Worm (Caenorhabditis elegans) whole organism, early embryonic: Measurements from ENCODE around the gene B0222.15.

Experiments
- B0310.2 ChIP-seq: sonication (generic microtip); optimal IDR thresholded peaks from 2 replicates; lab custom pipeline; 2016; ENCODE audit warnings: mild to moderate bottlenecking, missing genetic modification characterization, missing compliant biosample characterization
- F13C5.2 ChIP-seq: sonication (generic microtip); optimal IDR thresholded peaks from 2 replicates; lab custom pipeline; 2017; ENCODE audit warnings: mild to moderate bottlenecking, missing genetic modification characterization, inconsistent platforms, missing compliant biosample characterization
- ama-1 ChIP-seq: fragments of 150-350 bp; optimal IDR thresholded peaks from 2 replicates; lab custom pipeline; 2014
- ceh-36 ChIP-seq: sonication (generic microtip); optimal IDR thresholded peaks from 2 replicates; lab custom pipeline; 2016; ENCODE audit warnings: missing genetic modification characterization, inconsistent platforms, missing compliant biosample characterization
- flt-1 ChIP-seq: fragments of 200-800 bp; sonication (Bioruptor generic); IDR thresholded peaks from 2 replicates; pipeline ENCODE4 v1.3.6; 2022; ENCODE audit warnings: missing genetic modification characterization, missing compliant biosample characterization
- sea-1 ChIP-seq: fragments of 200-800 bp; sonication (Bioruptor generic); conservative IDR thresholded peaks from 2 replicates; pipeline ENCODE4 v1.3.6; 2022; ENCODE audit warnings: missing genetic modification characterization, missing compliant biosample characterization

DNA sequence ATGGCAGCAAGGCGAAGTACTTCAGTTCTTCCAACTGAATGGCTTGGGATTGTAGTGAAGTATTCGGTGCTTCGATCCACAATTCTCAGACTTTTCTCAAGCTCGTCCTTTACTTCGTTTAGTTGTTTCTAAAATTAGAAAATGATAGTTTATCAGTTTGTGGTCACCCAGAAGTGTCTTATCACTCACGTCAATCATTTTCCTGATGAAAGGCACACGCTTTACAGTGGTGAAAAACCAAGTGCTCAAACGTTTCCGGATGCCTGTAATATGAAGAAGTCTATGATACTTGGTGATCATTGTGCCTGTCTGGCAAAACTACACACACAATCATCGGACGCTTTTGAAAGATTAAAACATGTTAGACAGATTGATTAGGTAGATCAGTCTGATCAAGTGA, 10.4 kb downstream of the B0222.15 start:
- TF ChIP-seq sea-1 (no peak), ama-1 (lab: Kevin White, UChicago) (no peak), ceh-36 (no peak), F13C5.2 (no peak), B0310.2 (tag; lab: Kevin White, UChicago) (no peak), flt-1 (GFP tag; lab: Robert Waterston, UW) (no peak)
